Fruit fly (Drosophila melanogaster): ENCODE measurements around the gene Inx2.

The Inx2 gene

dm6 chrX:6996130-6996529 is 2.3 kb upstream of the Inx2 start:
- no peak for TF ChIP-seq psq (optimal IDR thresholded peaks at IDR 0.05)
- TF ChIP-seq pan (optimal IDR thresholded peaks at IDR 0.05) = no peak

DNA sequence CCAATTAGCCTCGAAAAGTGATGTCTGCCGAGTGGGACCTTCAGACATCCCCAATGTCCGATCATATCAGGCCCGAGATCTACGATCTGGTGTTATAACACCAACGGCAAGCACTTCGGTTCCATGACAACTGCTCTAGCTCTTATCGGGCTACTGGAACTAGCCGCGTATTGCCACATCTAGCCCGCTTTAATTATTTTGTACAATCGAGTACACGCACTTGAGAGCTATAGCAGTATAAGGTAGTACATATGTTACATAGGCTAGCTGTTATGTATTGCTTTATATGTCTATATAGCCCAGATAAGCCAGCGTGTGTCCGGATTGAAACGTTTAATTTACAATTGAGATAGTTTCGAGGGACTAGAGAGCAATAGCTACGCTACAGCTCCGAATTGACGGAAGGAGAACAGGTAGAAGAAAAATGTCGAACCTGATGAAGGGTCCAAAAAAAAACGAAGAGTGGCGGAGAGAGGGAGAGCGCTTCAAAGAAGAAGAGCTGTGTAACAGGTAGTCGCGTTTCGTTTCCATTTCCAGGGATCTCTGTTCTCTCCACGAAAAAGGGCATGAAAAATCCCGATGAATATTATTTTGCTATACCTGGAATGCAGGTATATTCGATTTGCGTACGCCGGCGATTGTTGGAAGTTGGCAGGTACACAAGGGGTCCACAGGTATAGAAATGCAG is 1.4 kb upstream of the Inx2 start:
- TF ChIP-seq Dll (optimal IDR thresholded peaks at IDR 0.05) (no peak), psq (optimal IDR thresholded peaks at IDR 0.05) (no peak), EcR (GFP tag; optimal IDR thresholded peaks at IDR 0.05) (no peak), usp (GFP tag; optimal IDR thresholded peaks at IDR 0.05) (no peak), CG8478 (optimal IDR thresholded peaks at IDR 0.05) (no peak), pan (optimal IDR thresholded peaks at IDR 0.05) (no peak)

DNA sequence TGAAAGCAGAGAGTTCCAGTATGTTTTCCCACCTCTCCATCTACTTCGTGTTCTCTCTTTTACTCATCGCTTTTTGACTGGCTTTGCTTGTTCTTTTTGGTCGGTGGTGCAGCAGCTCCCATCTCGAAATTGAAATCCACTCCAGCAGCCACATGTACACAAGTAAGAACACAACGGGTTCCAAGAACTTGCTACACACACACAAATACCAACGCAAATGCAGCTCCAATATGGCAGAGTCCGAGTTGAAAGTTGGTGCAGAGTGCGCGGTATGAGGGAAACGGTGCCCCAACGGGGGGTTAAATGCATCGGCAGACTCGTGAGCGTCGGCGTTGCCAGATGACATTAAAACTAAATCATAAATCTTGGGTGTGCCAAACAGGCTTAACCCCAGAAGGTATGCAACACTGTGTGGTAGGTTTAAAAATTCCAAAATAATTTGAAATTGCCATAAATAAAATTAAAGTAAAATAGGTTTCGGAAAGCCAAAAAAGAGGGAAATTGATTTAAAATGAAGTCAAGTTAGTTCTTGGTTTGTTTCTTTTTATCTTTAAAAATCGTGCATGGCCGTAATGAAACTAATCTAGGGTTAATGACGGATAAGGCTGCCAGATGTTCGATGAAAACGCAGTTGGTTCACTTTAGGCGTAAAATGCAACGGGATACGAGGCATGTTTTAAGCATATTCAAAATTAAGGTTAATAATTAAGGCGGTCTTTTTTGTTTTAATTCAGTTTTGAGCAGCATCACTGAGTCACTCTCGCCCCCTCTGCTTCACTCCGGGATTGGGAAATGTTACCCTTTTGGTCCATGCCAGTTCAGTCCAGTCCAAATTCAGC is 600 bp upstream of the Inx2 start:
- no peak for TF ChIP-seq psq (optimal IDR thresholded peaks at IDR 0.05)
- TF ChIP-seq usp (GFP tag; optimal IDR thresholded peaks at IDR 0.05) = no peak
- TF ChIP-seq pan (optimal IDR thresholded peaks at IDR 0.05) = no peak
- no peak for TF ChIP-seq Dll (optimal IDR thresholded peaks at IDR 0.05)
- TF ChIP-seq EcR (GFP tag; optimal IDR thresholded peaks at IDR 0.05) = no peak
- TF ChIP-seq CG8478 (optimal IDR thresholded peaks at IDR 0.05) = no peak

dm6 chrX:7000444-7001134 is 2.1 kb downstream of the Inx2 start:
- peak; percentile 45 for TF ChIP-seq pan (optimal IDR thresholded peaks at IDR 0.05)
- no peak for TF ChIP-seq EcR (GFP tag; optimal IDR thresholded peaks at IDR 0.05)

- no peak for TF ChIP-seq usp (GFP tag; optimal IDR thresholded peaks at IDR 0.05)
- no peak for TF ChIP-seq Dll (optimal IDR thresholded peaks at IDR 0.05)
- no peak for TF ChIP-seq EcR (GFP tag; optimal IDR thresholded peaks at IDR 0.05)
- no peak for TF ChIP-seq CG8478 (optimal IDR thresholded peaks at IDR 0.05)
- no peak for TF ChIP-seq psq (optimal IDR thresholded peaks at IDR 0.05)
- TF ChIP-seq pan (optimal IDR thresholded peaks at IDR 0.05) = no peak
These were observed 2.8 kb downstream of the Inx2 start for dm6 chrX:7001135-7001769.

DNA sequence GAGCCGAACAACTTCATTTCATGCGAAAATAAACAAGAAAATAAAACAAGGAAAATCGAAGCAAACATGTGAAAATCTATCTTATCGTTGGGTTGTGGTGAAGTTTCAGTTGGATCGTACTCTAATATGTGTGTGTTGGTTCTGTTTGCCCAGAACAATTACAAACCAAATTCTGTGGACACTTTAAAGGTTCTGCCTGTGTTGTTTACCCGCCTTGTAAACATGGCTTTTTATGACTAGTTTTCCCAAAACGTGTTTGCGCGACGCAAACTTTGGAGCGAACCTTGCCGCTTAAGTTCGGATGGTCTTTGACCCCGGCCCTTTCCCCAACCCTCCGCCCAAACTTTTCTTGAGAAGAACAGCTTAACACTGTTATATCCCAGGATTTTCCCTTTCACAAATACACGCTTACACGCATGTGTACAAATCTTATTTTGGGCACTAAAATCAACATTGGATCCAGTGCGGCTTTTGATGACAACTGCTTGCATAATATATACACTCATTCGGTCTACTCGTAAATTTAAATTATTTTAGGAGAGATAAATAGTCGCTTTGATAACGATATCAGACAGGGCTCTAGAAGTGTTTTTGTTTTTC is 5.7 kb downstream of the Inx2 start:
- TF ChIP-seq CG8478 (optimal IDR thresholded peaks at IDR 0.05) (no peak), Dll (optimal IDR thresholded peaks at IDR 0.05) (no peak), pan (optimal IDR thresholded peaks at IDR 0.05) (no peak), EcR (GFP tag; optimal IDR thresholded peaks at IDR 0.05) (no peak), usp (GFP tag; optimal IDR thresholded peaks at IDR 0.05) (no peak), psq (optimal IDR thresholded peaks at IDR 0.05) (no peak)

DNA sequence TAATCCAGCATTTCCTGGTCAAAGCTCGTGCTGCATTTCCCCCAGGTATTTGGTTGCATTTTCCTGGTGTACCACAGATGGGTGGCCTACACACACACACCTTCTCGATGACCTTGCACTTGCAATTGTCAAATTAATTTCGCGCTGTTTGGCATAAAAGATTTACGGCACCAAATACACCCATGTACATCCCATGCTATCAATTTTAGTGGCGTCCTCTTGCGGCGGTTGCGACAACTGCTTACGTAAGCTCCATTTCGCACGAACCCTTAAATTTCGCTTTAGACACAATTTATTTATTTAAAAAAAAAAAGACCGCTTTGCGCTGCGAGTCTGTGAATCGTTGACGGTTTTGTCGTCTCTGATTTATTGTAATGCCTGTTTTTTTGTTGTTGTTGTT is 7.0 kb downstream of the Inx2 start:
- no peak for TF ChIP-seq EcR (GFP tag; optimal IDR thresholded peaks at IDR 0.05)
- TF ChIP-seq usp (GFP tag; optimal IDR thresholded peaks at IDR 0.05) = no peak
- TF ChIP-seq pan (optimal IDR thresholded peaks at IDR 0.05) = no peak
- TF ChIP-seq psq (optimal IDR thresholded peaks at IDR 0.05) = no peak
- TF ChIP-seq CG8478 (optimal IDR thresholded peaks at IDR 0.05) = no peak
- TF ChIP-seq Dll (optimal IDR thresholded peaks at IDR 0.05) = no peak

DNA sequence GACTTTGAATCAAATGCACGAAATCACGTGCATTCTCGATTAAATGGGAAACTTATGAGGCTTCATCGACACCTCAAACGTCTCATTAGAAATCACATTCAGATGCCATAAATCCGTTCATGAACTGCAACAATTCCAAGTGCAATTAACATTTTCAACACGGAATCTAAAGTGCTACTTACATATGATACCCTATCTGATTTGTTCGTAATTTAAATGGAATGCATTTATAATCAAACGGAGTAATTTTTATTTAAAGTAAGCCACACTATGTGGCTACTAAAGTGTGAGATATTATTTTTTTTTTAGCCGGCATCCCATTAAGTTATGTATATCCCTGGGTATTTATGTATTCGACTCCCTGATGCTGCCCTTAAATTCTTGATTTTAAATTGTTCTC is 9.2 kb downstream of the Inx2 start:
- TF ChIP-seq EcR (GFP tag; optimal IDR thresholded peaks at IDR 0.05) (no peak), usp (GFP tag; optimal IDR thresholded peaks at IDR 0.05) (no peak), pan (optimal IDR thresholded peaks at IDR 0.05) (no peak), CG8478 (optimal IDR thresholded peaks at IDR 0.05) (no peak), psq (optimal IDR thresholded peaks at IDR 0.05) (no peak), Dll (optimal IDR thresholded peaks at IDR 0.05) (no peak)

- TF ChIP-seq Dll (optimal IDR thresholded peaks at IDR 0.05) (no peak), EcR (GFP tag; optimal IDR thresholded peaks at IDR 0.05) (peak in 1 of 2 experiments; percentile 62), CG8478 (optimal IDR thresholded peaks at IDR 0.05) (no peak), usp (GFP tag; optimal IDR thresholded peaks at IDR 0.05) (no peak), pan (optimal IDR thresholded peaks at IDR 0.05) (no peak)
These were observed 9.9 kb downstream of the Inx2 start for dm6 chrX:7008102-7009087.

DNA sequence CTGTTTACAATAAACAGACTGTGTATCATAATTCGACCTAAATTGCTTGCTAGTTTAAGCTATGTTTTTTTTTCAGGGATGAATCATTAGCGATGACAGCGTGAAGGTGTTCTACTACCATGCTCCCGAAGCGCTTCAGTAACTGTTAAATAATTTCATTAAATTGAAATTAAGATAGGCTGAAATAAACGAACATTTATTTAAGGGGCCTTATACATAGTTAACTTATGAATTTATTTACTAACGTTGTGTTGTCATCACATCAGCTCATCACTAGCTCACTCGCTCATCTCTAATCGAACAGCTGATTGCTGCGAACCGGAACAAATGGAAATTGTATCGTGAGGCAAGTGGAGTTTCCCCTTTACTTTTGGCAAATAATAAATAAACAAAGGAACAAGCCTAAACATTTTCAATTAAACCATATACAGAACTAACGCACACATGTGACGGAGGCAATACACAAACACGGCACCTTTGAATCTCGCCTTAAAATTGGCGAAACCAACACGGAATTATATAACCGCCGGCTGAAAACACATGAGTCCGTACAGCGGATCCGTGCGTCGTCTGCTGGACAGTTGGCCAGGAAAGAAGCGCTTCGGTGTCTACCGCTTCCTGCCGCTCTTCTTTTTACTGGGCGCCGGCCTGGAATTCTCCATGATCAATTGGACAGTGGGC is 12.7 kb downstream of the Inx2 start, which contains the start of the genes cm, sloth1 and sloth2:
cm (minus strand) TSS at position 83 of the 681 bp plus-strand sequence.
sloth1 (plus strand) TSS at position 295 of the 681 bp plus-strand sequence.
sloth2 (plus strand) TSS at position 295 of the 681 bp plus-strand sequence.
- TF ChIP-seq Dll (optimal IDR thresholded peaks at IDR 0.05) (no peak), EcR (GFP tag; optimal IDR thresholded peaks at IDR 0.05) (no peak), psq (optimal IDR thresholded peaks at IDR 0.05) (no peak), usp (GFP tag; optimal IDR thresholded peaks at IDR 0.05) (no peak), pan (optimal IDR thresholded peaks at IDR 0.05) (no peak), CG8478 (optimal IDR thresholded peaks at IDR 0.05) (no peak)
